Worm (Caenorhabditis elegans) whole organism, early embryonic: ENCODE results near the gene twk-46.

ENCODE experiments used
- B0310.2 ChIP-seq: sonication (generic microtip); optimal IDR thresholded peaks from 2 replicates; lab custom pipeline; 2016; ENCODE audit warnings: mild to moderate bottlenecking, missing genetic modification characterization, missing compliant biosample characterization
- F13C5.2 ChIP-seq: sonication (generic microtip); optimal IDR thresholded peaks from 2 replicates; lab custom pipeline; 2017; ENCODE audit warnings: mild to moderate bottlenecking, missing genetic modification characterization, inconsistent platforms, missing compliant biosample characterization
- aly-1 ChIP-seq: sonication (generic microtip); optimal IDR thresholded peaks from 2 replicates; lab custom pipeline; 2016; ENCODE audit warnings: missing genetic modification characterization, missing compliant biosample characterization
- ama-1 ChIP-seq: fragments of 150-350 bp; optimal IDR thresholded peaks from 2 replicates; lab custom pipeline; 2014
- ceh-13 ChIP-seq: fragments of 200-800 bp; sonication (Bioruptor generic); optimal IDR thresholded peaks from 2 replicates; lab custom pipeline; 2018; ENCODE audit warnings: mild to moderate bottlenecking, missing genetic modification characterization, missing compliant biosample characterization
- ceh-36 ChIP-seq: sonication (generic microtip); optimal IDR thresholded peaks from 2 replicates; lab custom pipeline; 2016; ENCODE audit warnings: missing genetic modification characterization, inconsistent platforms, missing compliant biosample characterization
- ets-7 ChIP-seq: sonication (generic microtip); optimal IDR thresholded peaks from 2 replicates; lab custom pipeline; 2016; ENCODE audit warnings: missing genotype, missing genetic modification characterization, missing compliant biosample characterization
- flt-1 ChIP-seq: fragments of 200-800 bp; sonication (Bioruptor generic); IDR thresholded peaks from 2 replicates; pipeline ENCODE4 v1.3.6; 2022; ENCODE audit warnings: missing genetic modification characterization, missing compliant biosample characterization
- hmbx-1 ChIP-seq: sonication (generic microtip); optimal IDR thresholded peaks from 2 replicates; lab custom pipeline; 2016; ENCODE audit warnings: mild to moderate bottlenecking, missing genetic modification characterization, missing compliant biosample characterization
- hmg-4 ChIP-seq: fragments of 200-800 bp; sonication (Bioruptor generic); optimal IDR thresholded peaks from 2 replicates; lab custom pipeline; 2018; ENCODE audit warnings: mild to moderate bottlenecking, missing genetic modification characterization, missing compliant biosample characterization
- hnd-1 ChIP-seq: sonication (generic microtip); optimal IDR thresholded peaks from 2 replicates; lab custom pipeline; 2016; ENCODE audit warnings: missing genetic modification characterization, missing compliant biosample characterization
- pes-1 ChIP-seq: fragments of 200-800 bp; sonication (Bioruptor generic); IDR thresholded peaks from 2 replicates; pipeline ENCODE4 v1.3.6; 2022; ENCODE audit warnings: missing genetic modification reagents, missing genetic modification characterization, missing compliant biosample characterization
- scrt-1 ChIP-seq: fragments of 200-800 bp; sonication (Bioruptor generic); IDR thresholded peaks from 2 replicates; pipeline ENCODE4 v1.3.6; 2022; ENCODE audit warnings: missing genetic modification characterization, missing compliant biosample characterization
- sea-1 ChIP-seq: fragments of 200-800 bp; sonication (Bioruptor generic); conservative IDR thresholded peaks from 2 replicates; pipeline ENCODE4 v1.3.6; 2022; ENCODE audit warnings: missing genetic modification characterization, missing compliant biosample characterization
- tbx-11 ChIP-seq: fragments of 200-800 bp; sonication (Bioruptor generic); IDR thresholded peaks from 2 replicates; pipeline ENCODE4 v1.3.6; 2022; ENCODE audit warnings: missing genetic modification characterization, missing compliant biosample characterization
- tbx-37 ChIP-seq: fragments of 200-800 bp; sonication (Bioruptor generic); conservative IDR thresholded peaks from 2 replicates; pipeline ENCODE4 v1.3.6; 2022; ENCODE audit warnings: missing genetic modification reagents, missing genetic modification characterization, missing compliant biosample characterization
- tra-4 ChIP-seq: sonication (generic microtip); optimal IDR thresholded peaks from 2 replicates; lab custom pipeline; 2017; ENCODE audit warnings: missing genetic modification characterization, missing compliant biosample characterization

The twk-46 gene

ce11 chrV:19073169-19073568 is 13.2 kb downstream of the twk-46 start:
- TF ChIP-seq ama-1 (lab: Kevin White, UChicago) (no peak), flt-1 (no peak), tra-4 (tag; lab: Kevin White, UChicago) (no peak), hnd-1 (no peak), sea-1 (GFP tag; lab: Robert Waterston, UW) (no peak), B0310.2 (tag; lab: Kevin White, UChicago) (no peak), hmg-4 (GFP tag; lab: Kevin White, UChicago) (no peak), F13C5.2 (tag; lab: Kevin White, UChicago) (no peak), pes-1 (no peak), hmbx-1 (tag; lab: Kevin White, UChicago) (no peak), tbx-37 (GFP tag; lab: Robert Waterston, UW) (no peak)

- no peak for TF ChIP-seq sea-1 (GFP tag; lab: Robert Waterston, UW)
- TF ChIP-seq tbx-37 (GFP tag; lab: Robert Waterston, UW) = no peak
- no peak for TF ChIP-seq hmg-4 (GFP tag; lab: Kevin White, UChicago)
- no peak for TF ChIP-seq F13C5.2 (tag; lab: Kevin White, UChicago)
- TF ChIP-seq pes-1 = no peak
- no peak for TF ChIP-seq ceh-36 (tag; lab: Kevin White, UChicago)
- no peak for TF ChIP-seq ama-1 (lab: Kevin White, UChicago)
- no peak for TF ChIP-seq tra-4 (tag; lab: Kevin White, UChicago)
- TF ChIP-seq hmbx-1 (tag; lab: Kevin White, UChicago) = no peak
- TF ChIP-seq scrt-1 (GFP tag; lab: Robert Waterston, UW) = no peak
- no peak for TF ChIP-seq ceh-13 (GFP tag; lab: Kevin White, UChicago)
- no peak for TF ChIP-seq tbx-11 (GFP tag; lab: Robert Waterston, UW)
Observed at ce11 chrV:19076835-19077234, 16.9 kb downstream of the twk-46 start.

- TF ChIP-seq scrt-1 (GFP tag; lab: Robert Waterston, UW) (0 out of 2 replicates have a peak, but pooled peaks have one; percentile 55), tbx-37 (GFP tag; lab: Robert Waterston, UW) (no peak)
Observed at ce11 chrV:19082541-19082940, 22.6 kb downstream of the twk-46 start, which contains the start of gene nhr-95. Gene nhr-95, minus strand, starts transcription at chrV:19082641.

- TF ChIP-seq F13C5.2 (tag; lab: Kevin White, UChicago) = no peak
- TF ChIP-seq B0310.2 (tag; lab: Kevin White, UChicago) = no peak
- no peak for TF ChIP-seq ets-7 (tag; lab: Kevin White, UChicago)
- no peak for TF ChIP-seq pes-1
- no peak for TF ChIP-seq ceh-36 (tag; lab: Kevin White, UChicago)
- no peak for TF ChIP-seq tra-4 (tag; lab: Kevin White, UChicago)
- TF ChIP-seq aly-1 (tag; lab: Kevin White, UChicago) = no peak
- TF ChIP-seq scrt-1 (GFP tag; lab: Robert Waterston, UW) = no peak
- no peak for TF ChIP-seq hmbx-1 (tag; lab: Kevin White, UChicago)
- no peak for TF ChIP-seq ama-1 (lab: Kevin White, UChicago)
- TF ChIP-seq ceh-13 (GFP tag; lab: Kevin White, UChicago) = no peak
- TF ChIP-seq flt-1 = no peak
- TF ChIP-seq tbx-37 (GFP tag; lab: Robert Waterston, UW) = no peak
Observed at ce11 chrV:19083789-19084188, 23.8 kb downstream of the twk-46 start.

DNA sequence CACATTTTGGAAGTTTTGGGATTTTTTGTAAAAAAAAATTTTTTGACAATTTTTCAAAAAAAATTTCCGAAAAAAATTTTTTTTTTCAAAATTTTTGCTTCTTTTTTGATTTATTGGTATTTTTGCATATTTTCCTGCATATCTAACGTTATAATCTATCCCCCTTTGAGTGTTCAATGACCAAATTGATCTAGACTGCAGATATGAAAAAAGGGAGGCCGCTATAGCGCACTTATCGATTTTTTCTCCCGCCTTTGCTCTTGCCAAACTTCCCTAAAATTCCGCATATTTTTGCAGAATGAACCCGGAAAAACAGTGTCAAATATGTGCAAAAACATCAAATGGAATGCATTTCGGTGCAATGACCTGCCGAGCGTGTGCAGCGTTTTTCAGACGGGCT is 27.5 kb downstream of the twk-46 start, which contains the start of gene nhr-145:
Gene nhr-145 (plus strand): TSS at position 298 of the 400 bp plus-strand sequence.
- TF ChIP-seq hnd-1 (no peak), scrt-1 (GFP tag; lab: Robert Waterston, UW) (no peak)

- TF ChIP-seq tbx-11 (GFP tag; lab: Robert Waterston, UW) (no peak), ceh-13 (GFP tag; lab: Kevin White, UChicago) (no peak), hnd-1 (no peak), ceh-36 (tag; lab: Kevin White, UChicago) (no peak), pes-1 (no peak), ets-7 (tag; lab: Kevin White, UChicago) (no peak), scrt-1 (GFP tag; lab: Robert Waterston, UW) (no peak), aly-1 (tag; lab: Kevin White, UChicago) (no peak), hmbx-1 (tag; lab: Kevin White, UChicago) (no peak), tra-4 (tag; lab: Kevin White, UChicago) (no peak), ama-1 (lab: Kevin White, UChicago) (no peak), B0310.2 (tag; lab: Kevin White, UChicago) (no peak), hmg-4 (GFP tag; lab: Kevin White, UChicago) (no peak), flt-1 (no peak), sea-1 (GFP tag; lab: Robert Waterston, UW) (no peak), F13C5.2 (tag; lab: Kevin White, UChicago) (no peak), tbx-37 (GFP tag; lab: Robert Waterston, UW) (no peak)
Observed at ce11 chrV:19090885-19091284, 30.9 kb downstream of the twk-46 start.

DNA sequence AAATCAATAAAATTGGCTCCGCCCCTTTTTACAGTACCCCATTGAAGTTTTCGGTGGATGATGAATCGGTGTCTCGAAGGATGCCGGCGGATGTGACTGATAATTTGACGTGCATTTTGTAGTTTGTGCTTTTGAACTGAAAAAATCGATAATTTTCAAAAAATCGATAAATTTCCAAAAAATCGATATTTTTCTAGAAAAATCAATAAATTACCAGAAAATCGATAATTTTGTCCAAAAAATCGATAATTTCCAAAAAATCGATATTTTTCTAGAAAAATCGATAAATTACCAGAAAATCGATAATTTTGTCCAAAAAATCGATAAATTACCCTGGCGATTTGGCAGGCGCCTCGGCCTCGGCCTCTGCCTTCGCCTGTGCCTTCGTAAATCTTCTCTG is 39.5 kb downstream of the twk-46 start:
- no peak for TF ChIP-seq hmg-4 (GFP tag; lab: Kevin White, UChicago)
- no peak for TF ChIP-seq scrt-1 (GFP tag; lab: Robert Waterston, UW)
- no peak for TF ChIP-seq hnd-1
- no peak for TF ChIP-seq ama-1 (lab: Kevin White, UChicago)
- TF ChIP-seq F13C5.2 (tag; lab: Kevin White, UChicago) = no peak
- no peak for TF ChIP-seq ets-7 (tag; lab: Kevin White, UChicago)
- no peak for TF ChIP-seq sea-1 (GFP tag; lab: Robert Waterston, UW)
- no peak for TF ChIP-seq pes-1
- TF ChIP-seq tbx-11 (GFP tag; lab: Robert Waterston, UW) = no peak
- no peak for TF ChIP-seq flt-1
- TF ChIP-seq aly-1 (tag; lab: Kevin White, UChicago) = no peak
